Fruit fly (Drosophila melanogaster) Kc167 (cell line): Measurements from ENCODE around the gene RluA-2.

Experiments used
- Myc ChIP-seq: fragments of >200 bp; optimal IDR thresholded peaks from 2 replicates; lab custom pipeline; 2017; ENCODE audit warnings: missing external identifiers
- ttk ChIP-seq: sonication (Bioruptor generic); optimal IDR thresholded peaks from 2 replicates; lab custom pipeline; 2017; ENCODE audit warnings: missing external identifiers

dm6 chr2L:10530089-10530488, 53.2 kb downstream of the RluA-2 start:
- TF ChIP-seq ttk (no peak), Myc (lab: Kevin White, UChicago) (no peak)
